Fruit fly (Drosophila melanogaster) whole organism, embryonic: ENCODE data around the gene CSN6.

Source experiments
- Awh ChIP-seq: fragments of 200-800 bp; sonication (Bioruptor generic); IDR thresholded peaks from 2 replicates; pipeline ENCODE4, ENCODE4 v1.3.6; 2022; ENCODE audit warnings: missing biosample characterization, missing genetic modification characterization
- C15 ChIP-seq: fragments of 200-800 bp; sonication (Bioruptor generic); IDR thresholded peaks from 3 replicates; pipeline ENCODE4 v1.3.6; 2022; ENCODE audit warnings: missing biosample characterization, missing genetic modification characterization
- CG10543 ChIP-seq: fragments of 200-800 bp; sonication (Bioruptor generic); optimal IDR thresholded peaks from 3 replicates; lab custom pipeline; 2017; ENCODE audit warnings: missing biosample characterization, mild to moderate bottlenecking, missing genetic modification characterization, moderate library complexity
- CG11093 ChIP-seq: fragments of 200-800 bp; sonication (Bioruptor generic); IDR thresholded peaks from 3 replicates; pipeline ENCODE4 v1.3.6; 2022; ENCODE audit warnings: missing biosample characterization, missing genetic modification characterization
- CG11560 ChIP-seq: fragments of 200-800 bp; sonication (Bioruptor generic); IDR thresholded peaks from 3 replicates; pipeline ENCODE4 v1.3.6; 2022; ENCODE audit warnings: missing biosample characterization, missing genetic modification characterization
- CG15011 ChIP-seq: fragments of 200-800 bp; sonication (Bioruptor generic); optimal IDR thresholded peaks from 3 replicates; lab custom pipeline; 2018; ENCODE audit warnings: missing biosample characterization, mild to moderate bottlenecking, missing genetic modification characterization
- CG15696 ChIP-seq: fragments of 200-800 bp; sonication (Bioruptor generic); optimal IDR thresholded peaks from 2 replicates; lab custom pipeline; 2019; ENCODE audit warnings: missing biosample characterization, mild to moderate bottlenecking, missing genetic modification characterization, moderate library complexity
- CG18011 ChIP-seq: fragments of 200-800 bp; sonication (Bioruptor generic); optimal IDR thresholded peaks from 2 replicates; lab custom pipeline; 2017; ENCODE audit warnings: missing biosample characterization, missing genetic modification characterization, mild to moderate bottlenecking, moderate library complexity, missing genotype
- CG2712 ChIP-seq: fragments of 200-800 bp; optimal IDR thresholded peaks from 3 replicates; lab custom pipeline; 2019; ENCODE audit warnings: missing biosample characterization, mild to moderate bottlenecking, missing genetic modification characterization, moderate library complexity
- CG3847 ChIP-seq: fragments of 200-800 bp; sonication (Bioruptor generic); IDR thresholded peaks from 2 replicates; pipeline ENCODE4 v1.3.6; 2022; ENCODE audit warnings: missing biosample characterization, missing genetic modification characterization
- CG4404 ChIP-seq: fragments of 200-800 bp; sonication (Bioruptor generic); IDR thresholded peaks from 2 replicates; pipeline ENCODE4 v1.3.6; 2022; ENCODE audit warnings: missing biosample characterization, missing genetic modification characterization
- CG4617 ChIP-seq: fragments of 200-800 bp; sonication (Bioruptor generic); optimal IDR thresholded peaks from 3 replicates; lab custom pipeline; 2016; ENCODE audit warnings: missing biosample characterization, missing genetic modification characterization, borderline replicate concordance
- D19A ChIP-seq: fragments of 200-800 bp; optimal IDR thresholded peaks from 3 replicates; lab custom pipeline; 2019; ENCODE audit warnings: missing biosample characterization, mild to moderate bottlenecking, missing genetic modification characterization, moderate library complexity
- Dfd ChIP-seq, 2 experiments: fragments of >200 bp; optimal IDR thresholded peaks; 2 replicates each; lab custom pipeline; 2017; ENCODE audit warnings: missing biosample characterization in 2 of 2, missing genetic modification characterization in 2 of 2
- Dll ChIP-seq: fragments of 200-800 bp; sonication (Bioruptor generic); IDR thresholded peaks from 4 replicates; pipeline ENCODE4 v1.3.6; 2022; ENCODE audit warnings: missing biosample characterization, missing genetic modification characterization; ENCODE audit not compliant: partially characterized antibody
- Ets65A ChIP-seq: fragments of 200-800 bp; sonication (Bioruptor generic); peaks from one replicate; lab custom pipeline; 2016; ENCODE audit warnings: missing biosample characterization, missing genetic modification characterization
- Fer2 ChIP-seq: fragments of 200-800 bp; sonication (Bioruptor generic); optimal IDR thresholded peaks from 2 replicates; lab custom pipeline; 2018; ENCODE audit warnings: missing biosample characterization, mild to moderate bottlenecking, missing genetic modification characterization, moderate library complexity
- Fer3 ChIP-seq: fragments of 200-800 bp; sonication (Bioruptor generic); optimal IDR thresholded peaks from 2 replicates; lab custom pipeline; 2018; ENCODE audit warnings: missing biosample characterization, mild to moderate bottlenecking, missing genetic modification characterization, moderate library complexity
- Med ChIP-seq: fragments of 200-800 bp; sonication (Bioruptor generic); peaks from one replicate; lab custom pipeline; 2016; ENCODE audit warnings: missing biosample characterization, missing genetic modification characterization, mild to moderate bottlenecking, inconsistent platforms, moderate library complexity
- Spps ChIP-seq: fragments of 200-800 bp; sonication (Bioruptor generic); optimal IDR thresholded peaks from 2 replicates; lab custom pipeline; 2018; ENCODE audit warnings: missing biosample characterization, mild to moderate bottlenecking, missing genetic modification characterization
- chinmo ChIP-seq: fragments of 200-800 bp; sonication (Bioruptor generic); IDR thresholded peaks from 4 replicates; pipeline ENCODE4 v1.3.6; 2022; ENCODE audit warnings: missing biosample characterization, missing genetic modification characterization; ENCODE audit not compliant: partially characterized antibody
- ci ChIP-seq: fragments of 200-800 bp; sonication (Bioruptor generic); IDR thresholded peaks from 3 replicates; pipeline ENCODE4 v1.3.6; 2022; ENCODE audit warnings: missing biosample characterization, missing genetic modification characterization
- crol ChIP-seq: fragments of 200-800 bp; sonication (Bioruptor generic); IDR thresholded peaks from 2 replicates; pipeline ENCODE4 v1.3.6; 2022; ENCODE audit warnings: missing biosample characterization, missing genetic modification characterization
- crp ChIP-seq, 2 experiments: fragments of 200-800 bp; sonication (Bioruptor generic); optimal IDR thresholded peaks; 2 replicates in 1 of 2; 3 replicates in 1 of 2; lab custom pipeline; 2017; ENCODE audit warnings: missing biosample characterization in 2 of 2, missing genetic modification characterization in 2 of 2, mild to moderate bottlenecking in 1 of 2, moderate library complexity in 1 of 2
- dimm ChIP-seq: fragments of 200-800 bp; sonication (Bioruptor generic); IDR thresholded peaks from 2 replicates; pipeline ENCODE4 v1.3.6; 2022; ENCODE audit warnings: missing biosample characterization, missing genetic modification characterization
- en ChIP-seq: fragments of 200-800 bp; sonication (Bioruptor generic); optimal IDR thresholded peaks from 2 replicates; lab custom pipeline; 2016; ENCODE audit warnings: missing biosample characterization, missing genetic modification characterization
- fd64A ChIP-seq: fragments of 200-800 bp; sonication (Bioruptor generic); optimal IDR thresholded peaks from 3 replicates; lab custom pipeline; 2018; ENCODE audit warnings: missing biosample characterization, mild to moderate bottlenecking, missing genetic modification characterization
- ftz-f1 ChIP-seq: fragments of 200-800 bp; sonication (Bioruptor generic); optimal IDR thresholded peaks from 2 replicates; lab custom pipeline; 2016; ENCODE audit warnings: missing biosample characterization, missing genetic modification characterization
- hb ChIP-seq: fragments of 200-800 bp; sonication (Bioruptor generic); IDR thresholded peaks from 3 replicates; pipeline ENCODE4 v1.3.6; 2022; ENCODE audit warnings: missing biosample characterization, missing genetic modification characterization; ENCODE audit not compliant: partially characterized antibody
- jumu ChIP-seq: fragments of 200-800 bp; sonication (Bioruptor generic); optimal IDR thresholded peaks from 3 replicates; lab custom pipeline; 2016; ENCODE audit warnings: missing biosample characterization, missing genetic modification characterization
- knrl ChIP-seq: fragments of 200-800 bp; sonication (Bioruptor generic); IDR thresholded peaks from 3 replicates; pipeline ENCODE4 v1.3.6; 2022; ENCODE audit warnings: missing biosample characterization, missing genetic modification characterization; ENCODE audit not compliant: partially characterized antibody
- lab ChIP-seq: fragments of 200-800 bp; sonication (Bioruptor generic); optimal IDR thresholded peaks from 3 replicates; lab custom pipeline; 2017; ENCODE audit warnings: missing biosample characterization, missing genetic modification characterization, mild to moderate bottlenecking, moderate library complexity, missing genetic modification reagents
- org-1 ChIP-seq: fragments of 200-800 bp; sonication (Bioruptor generic); optimal IDR thresholded peaks from 2 replicates; lab custom pipeline; 2017; ENCODE audit warnings: missing biosample characterization, missing genetic modification characterization
- pan ChIP-seq, 4 experiments: fragments of >200 bp in 3 of 4; fragments of 200-800 bp in 1 of 4; sonication (Bioruptor generic) in 1 of 4; optimal IDR thresholded peaks in 3 of 4; IDR thresholded peaks in 1 of 4; 2 replicates each; pipeline versions ENCODE4 v1.3.6 to Lab custom; 2017 to 2022; ENCODE audit warnings: missing biosample characterization in 2 of 4, missing genetic modification characterization in 2 of 4, mixed read lengths in 1 of 4
- salm ChIP-seq: fragments of 200-800 bp; sonication (Bioruptor generic); optimal IDR thresholded peaks from 2 replicates; lab custom pipeline; 2018; ENCODE audit warnings: missing biosample characterization, mild to moderate bottlenecking, missing genetic modification characterization
- sima ChIP-seq: fragments of 200-800 bp; sonication (Bioruptor generic); optimal IDR thresholded peaks from 2 replicates; lab custom pipeline; 2016; ENCODE audit warnings: missing biosample characterization, missing genetic modification characterization
- sr ChIP-seq: fragments of 200-800 bp; sonication (Bioruptor generic); IDR thresholded peaks from 3 replicates; pipeline ENCODE4 v1.3.6; 2022; ENCODE audit warnings: missing biosample characterization, missing genetic modification characterization
- stwl ChIP-seq: fragments of 200-800 bp; sonication (Bioruptor generic); optimal IDR thresholded peaks from 3 replicates; lab custom pipeline; 2018; ENCODE audit warnings: missing biosample characterization, mild to moderate bottlenecking, missing genetic modification characterization, moderate library complexity
- tx ChIP-seq: fragments of 200-800 bp; sonication (Bioruptor generic); optimal IDR thresholded peaks from 2 replicates; lab custom pipeline; 2016; ENCODE audit warnings: missing biosample characterization, missing genetic modification characterization

Gene CSN6

dm6 chr3R:22597344-22597954 lies 16.9 kb downstream of the CSN6 start (continued):
- TF ChIP-seq Fer2 (tag; lab: Kevin White, UChicago) (no peak), fd64A (GFP tag; lab: Kevin White, UChicago) (peak; percentile 28), salm (tag; lab: Kevin White, UChicago) (peak; percentile 69), CG2712 (tag; lab: Kevin White, UChicago) (peak; percentile 81), org-1 (GFP tag; lab: Kevin White, UChicago) (peak; percentile 53), stwl (tag; lab: Kevin White, UChicago) (no peak), CG11560 (0 out of 3 replicates have a peak, but pooled peaks have one; percentile 58), CG11093 (GFP tag; lab: Robert Waterston, UW) (peak; percentile 72; the same call in 2 of the 3 replicates), C15 (no peak), lab (GFP tag; lab: Kevin White, UChicago) (peak; percentile 72), Dll (GFP tag; lab: Robert Waterston, UW) (no peak), CG15011 (GFP tag; lab: Kevin White, UChicago) (no peak), crp (GFP tag; optimal IDR thresholded peaks at IDR 0.05; lab: Kevin White, UChicago) (peak in 1 of 2 experiments; percentile 17), knrl (GFP tag; lab: Robert Waterston, UW) (no peak), D19A (no peak), Spps (tag; lab: Kevin White, UChicago) (peak; percentile 5), en (GFP tag; lab: Kevin White, UChicago) (peak; percentile 45), pan (optimal IDR thresholded peaks at IDR 0.05; lab: Kevin White, UChicago) (no peak), pan (GFP tag; optimal IDR thresholded peaks at IDR 0.05 in 1 of 2, IDR thresholded peaks at IDR 0.05 in 1 of 2) (peak in 1 of 2 experiments; percentile 76)

dm6 chr3R:22598759-22599158 lies 18.2 kb downstream of the CSN6 start:
- TF ChIP-seq Med (peak; percentile 1), crol (GFP tag; lab: Robert Waterston, UW) (0 out of 2 replicates have a peak, but pooled peaks have one; percentile 39), CG10543 (peak; percentile 62), ftz-f1 (peak; percentile 61), Ets65A (GFP tag; lab: Kevin White, UChicago) (peak; percentile 7), CG3847 (GFP tag; lab: Robert Waterston, UW) (no peak), tx (GFP tag; lab: Kevin White, UChicago) (no peak), CG15696 (tag; lab: Kevin White, UChicago) (no peak), chinmo (0 out of 4 replicates have a peak, but pooled peaks have one; percentile 31), hb (0 out of 3 replicates have a peak, but pooled peaks have one; percentile 43), sr (GFP tag; lab: Robert Waterston, UW) (peak; percentile 93)

dm6 chr3R:22602783-22603182 lies 22.2 kb downstream of the CSN6 start:
- TF ChIP-seq Awh (GFP tag; lab: Robert Waterston, UW) (no peak), Dfd (GFP tag; optimal IDR thresholded peaks at IDR 0.05; lab: Kevin White, UChicago) (peak in 1 of 2 experiments; percentile 23), Fer3 (tag; lab: Kevin White, UChicago) (no peak), CG18011 (GFP tag; lab: Kevin White, UChicago) (no peak), ci (GFP tag; lab: Robert Waterston, UW) (no peak)

- no peak for TF ChIP-seq jumu (GFP tag; lab: Kevin White, UChicago)
- TF ChIP-seq sima (GFP tag; lab: Kevin White, UChicago) = no peak
- no peak for TF ChIP-seq dimm (GFP tag; lab: Robert Waterston, UW)
- TF ChIP-seq CG4404 (GFP tag; lab: Robert Waterston, UW) = no peak
- TF ChIP-seq CG4617 (GFP tag; lab: Kevin White, UChicago) = no peak
Observed at dm6 chr3R:22609185-22609584, 28.6 kb downstream of the CSN6 start, which contains the start of gene CG13843. Gene CG13843, plus strand, starts transcription at chr3R:22609485.
